Worm (Caenorhabditis elegans) whole organism, late embryonic: ENCODE measurements around the gene Y50D4A.5.

Experiments
- K09A11.1 ChIP-seq: sonication (generic microtip); optimal IDR thresholded peaks from 2 replicates; lab custom pipeline; 2017; ENCODE audit warnings: antibody characterized with exemption, mild to moderate bottlenecking, missing genetic modification characterization, missing compliant biosample characterization; ENCODE audit not compliant: insufficient read depth
- ceh-6 ChIP-seq: fragments of 200-800 bp; sonication (Bioruptor generic); optimal IDR thresholded peaks from 2 replicates; lab custom pipeline; 2018; ENCODE audit warnings: mild to moderate bottlenecking, missing genetic modification characterization, missing compliant biosample characterization
- ceh-9 ChIP-seq: sonication (generic microtip); optimal IDR thresholded peaks from 2 replicates; lab custom pipeline; 2016; ENCODE audit warnings: mild to moderate bottlenecking, missing genetic modification characterization, inconsistent platforms, missing compliant biosample characterization
- dmd-4 ChIP-seq: sonication (generic microtip); optimal IDR thresholded peaks from 2 replicates; lab custom pipeline; 2016; ENCODE audit warnings: borderline replicate concordance, missing genetic modification characterization, missing compliant biosample characterization
- eyg-1 ChIP-seq: sonication (generic microtip); optimal IDR thresholded peaks from 2 replicates; lab custom pipeline; 2016; ENCODE audit warnings: missing genotype, missing genetic modification characterization, missing compliant biosample characterization
- gmeb-2 ChIP-seq: sonication (generic microtip); optimal IDR thresholded peaks from 2 replicates; lab custom pipeline; 2016; ENCODE audit warnings: missing genetic modification characterization, inconsistent platforms, missing compliant biosample characterization
- mec-3 ChIP-seq: sonication (generic microtip); optimal IDR thresholded peaks from 2 replicates; lab custom pipeline; 2016; ENCODE audit warnings: borderline replicate concordance, missing genetic modification characterization, missing compliant biosample characterization
- nhr-11 ChIP-seq: fragments of 150-350 bp; optimal IDR thresholded peaks from 2 replicates; lab custom pipeline; 2014; ENCODE audit warnings: missing biosample characterization, missing genetic modification characterization
- pha-4 ChIP-seq: fragments of 150-350 bp; optimal IDR thresholded peaks from 2 replicates; lab custom pipeline; 2018; ENCODE audit warnings: missing biosample characterization, missing genetic modification reagents, missing genetic modification characterization
- pqm-1 ChIP-seq: sonication (generic microtip); optimal IDR thresholded peaks from 2 replicates; lab custom pipeline; 2016; ENCODE audit warnings: missing genetic modification characterization, missing compliant biosample characterization
- ref-2 ChIP-seq: sonication (generic microtip); optimal IDR thresholded peaks from 2 replicates; lab custom pipeline; 2016; ENCODE audit warnings: missing genetic modification characterization, missing compliant biosample characterization

ce11 chrV:1228884-1229662 lies 22.0 kb downstream of the Y50D4A.5 start:
- no peak for TF ChIP-seq mec-3 (tag; lab: Kevin White, UChicago)
- no peak for TF ChIP-seq ceh-9 (tag; lab: Kevin White, UChicago)
- no peak for TF ChIP-seq pqm-1
- TF ChIP-seq nhr-11 = no peak
- no peak for TF ChIP-seq gmeb-2 (tag; lab: Kevin White, UChicago)
- no peak for TF ChIP-seq pha-4 (tag; lab: Kevin White, UChicago)
- TF ChIP-seq dmd-4 (tag; lab: Kevin White, UChicago) = no peak
- TF ChIP-seq eyg-1 (tag; lab: Kevin White, UChicago) = no peak
- TF ChIP-seq ref-2 (tag; lab: Kevin White, UChicago) = no peak
- TF ChIP-seq K09A11.1 (tag; lab: Kevin White, UChicago) = no peak
- no peak for TF ChIP-seq ceh-6 (GFP tag; lab: Kevin White, UChicago)
